Fruit fly (Drosophila melanogaster): Measurements from ENCODE around the gene CG14546.

CG14546 gene

DNA sequence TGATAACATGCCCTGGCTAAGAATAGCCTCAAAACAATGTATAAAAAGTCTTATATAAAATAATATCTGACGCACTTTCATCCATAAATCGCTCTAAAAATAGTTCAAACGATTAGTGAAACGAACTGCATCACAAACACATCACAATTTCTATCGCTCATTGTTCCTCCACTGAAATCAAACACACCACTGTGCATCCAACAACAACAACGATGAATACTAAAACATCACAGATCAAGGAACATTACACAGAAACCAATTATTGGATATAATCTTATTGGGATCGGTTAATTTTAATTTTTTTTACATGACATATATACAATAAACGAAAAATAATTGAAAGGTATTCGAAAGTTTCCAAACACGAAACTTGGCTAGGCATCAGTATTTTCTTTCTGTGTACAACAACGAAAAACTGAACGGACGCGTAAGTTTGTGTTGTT lies 43.1 kb downstream of the CG14546 start (continued):
- TF ChIP-seq scrt (GFP tag; optimal IDR thresholded peaks at IDR 0.05) (peak; percentile 58), CG10462 (GFP tag; optimal IDR thresholded peaks at IDR 0.05) (no peak), jumu (GFP tag; optimal IDR thresholded peaks at IDR 0.05) (peak; percentile 16), p53 (GFP tag; optimal IDR thresholded peaks at IDR 0.05) (no peak), Doc3 (GFP tag; IDR thresholded peaks at IDR 0.05; ENCODE audit: partially characterized antibody) (no peak), tx (GFP tag; optimal IDR thresholded peaks at IDR 0.05) (peak; percentile 69), CG8089 (GFP tag; optimal IDR thresholded peaks at IDR 0.05) (peak; percentile 61), shn (GFP tag; optimal IDR thresholded peaks at IDR 0.05) (peak; percentile 22), btn (GFP tag; optimal IDR thresholded peaks at IDR 0.05) (peak; percentile 50), sens-2 (GFP tag; IDR thresholded peaks at IDR 0.05) (peak; percentile 61), HmgD (GFP tag; optimal IDR thresholded peaks at IDR 0.05) (no peak), CG18599 (GFP tag; optimal IDR thresholded peaks at IDR 0.05) (peak; percentile 70), tna (GFP tag; IDR thresholded peaks at IDR 0.05; ENCODE audit: partially characterized antibody) (no peak), phol (tag; optimal IDR thresholded peaks at IDR 0.05) (peak; percentile 86), rib (GFP tag; IDR thresholded peaks at IDR 0.05) (peak; percentile 27; the same call in 1 of the 2 replicates), Stat92E (GFP tag; optimal IDR thresholded peaks at IDR 0.05) (no peak), chm (GFP tag; IDR thresholded peaks at IDR 0.05) (no peak; the same call in 1 of the 2 replicates), Kr (GFP tag; optimal IDR thresholded peaks at IDR 0.05) (no peak), CG9932 (GFP tag; IDR thresholded peaks at IDR 0.05) (no peak; the same call in none of the 2 replicates), pnt (GFP tag; optimal IDR thresholded peaks at IDR 0.05) (peak; percentile 15), CHES-1-like (GFP tag; optimal IDR thresholded peaks at IDR 0.05) (peak; percentile 34), CG3726 (GFP tag; IDR thresholded peaks at IDR 0.05) (no peak), CG34422 (GFP tag; IDR thresholded peaks at IDR 0.05) (no peak; the same call in 2 of the 3 replicates), kah (GFP tag; optimal IDR thresholded peaks at IDR 0.05) (peak; percentile 36), Sox100B (GFP tag; optimal IDR thresholded peaks at IDR 0.05) (peak; percentile 81), az2 (GFP tag; optimal IDR thresholded peaks at IDR 0.05) (peak; percentile 85), CG7745 (tag; optimal IDR thresholded peaks at IDR 0.05) (no peak), CTCF (GFP tag; optimal IDR thresholded peaks at IDR 0.05) (peak; percentile 52), Deaf1 (tag; optimal IDR thresholded peaks at IDR 0.05) (peak; percentile 50), CG17328 (GFP tag; IDR thresholded peaks at IDR 0.05) (peak; percentile 83), slou (GFP tag; optimal IDR thresholded peaks at IDR 0.05) (peak; percentile 41), CG1602 (GFP tag; optimal IDR thresholded peaks at IDR 0.05) (peak; percentile 71), NfI (GFP tag; optimal IDR thresholded peaks at IDR 0.05) (peak; percentile 77), Hmx (GFP tag; optimal IDR thresholded peaks at IDR 0.05) (peak; percentile 64), otp (GFP tag; IDR thresholded peaks at IDR 0.05) (no peak), CG1233 (GFP tag; optimal IDR thresholded peaks at IDR 0.05) (peak; percentile 34), Gsc (GFP tag; IDR thresholded peaks at IDR 0.05) (no peak), pros (GFP tag; optimal IDR thresholded peaks at IDR 0.05) (no peak), unpg (GFP tag; optimal IDR thresholded peaks at IDR 0.05) (peak; percentile 74), ssp (GFP tag; IDR thresholded peaks at IDR 0.05) (peak; percentile 69), ewg (GFP tag; optimal IDR thresholded peaks at IDR 0.05) (peak; percentile 66), Xbp1 (GFP tag; optimal IDR thresholded peaks at IDR 0.05) (peak; percentile 84), corto (GFP tag; optimal IDR thresholded peaks at IDR 0.05) (no peak), CG10147 (GFP tag; optimal IDR thresholded peaks at IDR 0.05) (peak; percentile 41), chn (GFP tag; optimal IDR thresholded peaks at IDR 0.05) (peak; percentile 71), CG13123 (GFP tag; optimal IDR thresholded peaks at IDR 0.05) (peak; percentile 61), Blimp-1 (GFP tag; optimal IDR thresholded peaks at IDR 0.05) (peak; percentile 85), vvl (GFP tag; IDR thresholded peaks at IDR 0.05) (peak; percentile 91), CG30020 (tag; optimal IDR thresholded peaks at IDR 0.05) (no peak), Hr51 (GFP tag; optimal IDR thresholded peaks at IDR 0.05) (peak; percentile 45 to 83), luna (GFP tag; optimal IDR thresholded peaks at IDR 0.05) (no peak)

All from whole organism, embryonic.